Fruit fly (Drosophila melanogaster): Measurements from ENCODE around the gene CG17258.

Gene CG17258

dm6 chr2L:2987681-2988381, 47.3 kb downstream of the CG17258 start, which contains the start of the genes Chd1 and Bem46 (continued):
- peak; percentile 61 for TF ChIP-seq Hand (GFP tag; optimal IDR thresholded peaks at IDR 0.05)
- peak; percentile 87 for TF ChIP-seq CG15269 (tag; optimal IDR thresholded peaks at IDR 0.05)
- no peak for TF ChIP-seq odd (GFP tag; optimal IDR thresholded peaks at IDR 0.05)
- peak; percentile 76 for TF ChIP-seq CG11695 (GFP tag; IDR thresholded peaks at IDR 0.05)
- peak; percentile 78 for TF ChIP-seq so (GFP tag; IDR thresholded peaks at IDR 0.05)
- TF ChIP-seq chm (GFP tag; IDR thresholded peaks at IDR 0.05): peak; percentile 67
- peak; percentile 73; the same call in 1 of the 3 replicates for TF ChIP-seq CG6175 (GFP tag; IDR thresholded peaks at IDR 0.05)
- TF ChIP-seq ab (GFP tag; optimal IDR thresholded peaks at IDR 0.05): peak; percentile 74
- TF ChIP-seq CG12744 (GFP tag; optimal IDR thresholded peaks at IDR 0.05): peak; percentile 63
- TF ChIP-seq phol (tag; optimal IDR thresholded peaks at IDR 0.05): peak; percentile 100
- peak; percentile 74 for TF ChIP-seq CG5245 (GFP tag; optimal IDR thresholded peaks at IDR 0.05)
- no peak for TF ChIP-seq ATbp (GFP tag; optimal IDR thresholded peaks at IDR 0.05)
- peak; percentile 73 for TF ChIP-seq vfl (GFP tag; optimal IDR thresholded peaks at IDR 0.05)
- peak; percentile 65 for TF ChIP-seq Rx (GFP tag; IDR thresholded peaks at IDR 0.05)
- TF ChIP-seq CG3407 (GFP tag; optimal IDR thresholded peaks at IDR 0.05): peak; percentile 67
- peak; percentile 93 for TF ChIP-seq slbo (GFP tag; IDR thresholded peaks at IDR 0.05)
- TF ChIP-seq zf30C (GFP tag; optimal IDR thresholded peaks at IDR 0.05): no peak
- peak; percentile 89 for TF ChIP-seq B-H2 (GFP tag; optimal IDR thresholded peaks at IDR 0.05)
- TF ChIP-seq Dek (tag; optimal IDR thresholded peaks at IDR 0.05): peak; percentile 87
- 0 out of 2 replicates have a peak, but pooled peaks have one; percentile 6 for TF ChIP-seq CG16779 (GFP tag; IDR thresholded peaks at IDR 0.05)
- TF ChIP-seq insv (GFP tag; optimal IDR thresholded peaks at IDR 0.05): peak in 1 of 2 experiments; percentile 54
- peak; percentile 36 for TF ChIP-seq BtbVII (GFP tag; optimal IDR thresholded peaks at IDR 0.05)
- peak; percentile 83 for TF ChIP-seq al (GFP tag; IDR thresholded peaks at IDR 0.05)
- peak; percentile 88 for TF ChIP-seq CG7556 (GFP tag; optimal IDR thresholded peaks at IDR 0.05)
- peak; percentile 54; the same call in 1 of the 2 replicates for TF ChIP-seq CG31224 (GFP tag; IDR thresholded peaks at IDR 0.05)
- peak; percentile 79 to 82 for TF ChIP-seq Pdp1 (GFP tag; optimal IDR thresholded peaks at IDR 0.05)
- no peak for TF ChIP-seq sna (GFP tag; IDR thresholded peaks at IDR 0.05; ENCODE audit: partially characterized antibody)
- peak; percentile 85 for TF ChIP-seq lilli (GFP tag; optimal IDR thresholded peaks at IDR 0.05)
- peak; percentile 34 for TF ChIP-seq Ets97D (GFP tag; optimal IDR thresholded peaks at IDR 0.05)
- TF ChIP-seq Sin3A (optimal IDR thresholded peaks at IDR 0.05): peak; percentile 59
- TF ChIP-seq sima (GFP tag; optimal IDR thresholded peaks at IDR 0.05): no peak
- TF ChIP-seq CG11398 (GFP tag; optimal IDR thresholded peaks at IDR 0.05): no peak
- peak; percentile 79 for TF ChIP-seq HHEX (GFP tag; optimal IDR thresholded peaks at IDR 0.05)
- TF ChIP-seq zen (tag; optimal IDR thresholded peaks at IDR 0.05): peak; percentile 83
- peak; percentile 85 for TF ChIP-seq CG10654 (GFP tag; optimal IDR thresholded peaks at IDR 0.05)
- TF ChIP-seq nerfin-2 (GFP tag; IDR thresholded peaks at IDR 0.05; ENCODE audit: partially characterized antibody): no peak
- TF ChIP-seq br (optimal IDR thresholded peaks at IDR 0.05): no peak
- TF ChIP-seq cad (GFP tag; optimal IDR thresholded peaks at IDR 0.05): no peak
- peak; percentile 94 for TF ChIP-seq CG2116 (GFP tag; optimal IDR thresholded peaks at IDR 0.05)
- TF ChIP-seq sim (GFP tag; IDR thresholded peaks at IDR 0.05): no peak
- peak; percentile 67 for TF ChIP-seq Nf-YB (GFP tag; optimal IDR thresholded peaks at IDR 0.05)
- TF ChIP-seq tll (GFP tag; optimal IDR thresholded peaks at IDR 0.05): peak in 1 of 2 experiments; percentile 42
- TF ChIP-seq dmrt11E (tag; optimal IDR thresholded peaks at IDR 0.05): peak; percentile 86
- TF ChIP-seq Myb (GFP tag; optimal IDR thresholded peaks at IDR 0.05): peak; percentile 35
- peak; percentile 64; the same call in 1 of the 3 replicates for TF ChIP-seq CG7357 (GFP tag; IDR thresholded peaks at IDR 0.05)
- no peak for TF ChIP-seq grn (GFP tag; optimal IDR thresholded peaks at IDR 0.05)
- peak; percentile 50 for TF ChIP-seq slp2 (GFP tag; optimal IDR thresholded peaks at IDR 0.05)
- TF ChIP-seq Hey (tag; optimal IDR thresholded peaks at IDR 0.05): no peak
- TF ChIP-seq CG6854 (GFP tag; optimal IDR thresholded peaks at IDR 0.05): no peak
- TF ChIP-seq CkIIα-i1 (GFP tag; IDR thresholded peaks at IDR 0.05): no peak
